Worm (Caenorhabditis elegans) whole organism, L3 larva: ENCODE results near the gene pals-32.

Experiments
- ZK546.5 ChIP-seq: sonication (generic microtip); optimal IDR thresholded peaks from 2 replicates; lab custom pipeline; 2017; ENCODE audit warnings: missing biosample characterization, missing genetic modification characterization
- ceh-16 ChIP-seq: sonication (generic microtip); optimal IDR thresholded peaks from 2 replicates; lab custom pipeline; 2017; ENCODE audit warnings: missing biosample characterization, missing genetic modification characterization
- ceh-28 ChIP-seq: fragments of 150-350 bp; optimal IDR thresholded peaks from 2 replicates; lab custom pipeline; 2014; ENCODE audit warnings: missing biosample characterization, missing genetic modification reagents, missing genetic modification characterization
- ceh-82 ChIP-seq: fragments of 150-350 bp; optimal IDR thresholded peaks from 2 replicates; lab custom pipeline; 2014; ENCODE audit warnings: missing biosample characterization, missing genetic modification characterization
- ceh-9 ChIP-seq: sonication (generic microtip); optimal IDR thresholded peaks from 2 replicates; lab custom pipeline; 2018; ENCODE audit warnings: missing biosample characterization, missing genetic modification characterization
- egl-27 ChIP-seq: sonication (generic microtip); optimal IDR thresholded peaks from 4 replicates; lab custom pipeline; 2017; ENCODE audit warnings: missing biosample characterization, missing genetic modification reagents, missing genetic modification characterization
- egl-5 ChIP-seq: fragments of 150-350 bp; optimal IDR thresholded peaks from 2 replicates; lab custom pipeline; 2017; ENCODE audit warnings: missing biosample characterization, missing genetic modification reagents, missing genetic modification characterization, inconsistent platforms
- elt-1 ChIP-seq: fragments of 150-350 bp; optimal IDR thresholded peaks from 2 replicates; lab custom pipeline; 2014; ENCODE audit warnings: missing biosample characterization, missing genetic modification characterization
- elt-2 ChIP-seq: sonication (generic microtip); optimal IDR thresholded peaks from 2 replicates; lab custom pipeline; 2016; ENCODE audit warnings: missing genetic modification reagents, mild to moderate bottlenecking, missing genetic modification characterization, missing compliant biosample characterization
- elt-3 ChIP-seq, 3 experiments: fragments of 150-350 bp in 1 of 3; sonication (generic microtip) in 2 of 3; optimal IDR thresholded peaks; 2 replicates in 2 of 3; 4 replicates in 1 of 3; lab custom pipeline; 2014 to 2017; ENCODE audit warnings: missing biosample characterization in 3 of 3, missing genetic modification characterization in 3 of 3
- eor-1 ChIP-seq, 2 experiments: fragments of 150-350 bp; optimal IDR thresholded peaks; 2 replicates each; lab custom pipeline; 2014 to 2018; ENCODE audit warnings: missing biosample characterization in 2 of 2, missing genetic modification characterization in 2 of 2
- fkh-10 ChIP-seq: sonication (generic microtip); optimal IDR thresholded peaks from 2 replicates; lab custom pipeline; 2017; ENCODE audit warnings: missing biosample characterization, missing genetic modification reagents, missing genetic modification characterization
- hmg-11 ChIP-seq: sonication (generic microtip); optimal IDR thresholded peaks from 2 replicates; lab custom pipeline; 2016; ENCODE audit warnings: missing genetic modification characterization, missing compliant biosample characterization
- jun-1 ChIP-seq: fragments of 150-350 bp; optimal IDR thresholded peaks from 2 replicates; lab custom pipeline; 2014; ENCODE audit warnings: missing biosample characterization, missing genetic modification reagents, missing genetic modification characterization
- lin-15B ChIP-seq: fragments of 150-350 bp; optimal IDR thresholded peaks from 2 replicates; lab custom pipeline; 2014; ENCODE audit warnings: missing biosample characterization, missing genetic modification characterization
- lin-39 ChIP-seq: fragments of 150-350 bp; optimal IDR thresholded peaks from 2 replicates; lab custom pipeline; 2018; ENCODE audit warnings: missing biosample characterization, missing genetic modification reagents, missing genetic modification characterization
- mdl-1 ChIP-seq: fragments of 150-350 bp; optimal IDR thresholded peaks from 2 replicates; lab custom pipeline; 2014; ENCODE audit warnings: missing biosample characterization, missing genetic modification characterization
- nhr-11 ChIP-seq: fragments of 150-350 bp; optimal IDR thresholded peaks from 2 replicates; lab custom pipeline; 2014; ENCODE audit warnings: missing biosample characterization, missing genetic modification characterization
- nhr-12 ChIP-seq: fragments of 150-350 bp; optimal IDR thresholded peaks from 2 replicates; lab custom pipeline; 2014; ENCODE audit warnings: missing biosample characterization, missing genetic modification characterization
- nhr-23 ChIP-seq: fragments of 150-350 bp; optimal IDR thresholded peaks from 2 replicates; lab custom pipeline; 2014; ENCODE audit warnings: missing biosample characterization, missing genetic modification reagents, missing genetic modification characterization
- nhr-237 ChIP-seq: fragments of 150-350 bp; optimal IDR thresholded peaks from 2 replicates; lab custom pipeline; 2014; ENCODE audit warnings: missing biosample characterization, missing genetic modification characterization
- nhr-25 ChIP-seq: sonication (generic microtip); optimal IDR thresholded peaks from 2 replicates; lab custom pipeline; 2017; ENCODE audit warnings: missing biosample characterization, missing genetic modification characterization
- nhr-28 ChIP-seq: fragments of 150-350 bp; optimal IDR thresholded peaks from 2 replicates; lab custom pipeline; 2014; ENCODE audit warnings: missing biosample characterization, missing genetic modification characterization
- nhr-67 ChIP-seq: fragments of 150-350 bp; optimal IDR thresholded peaks from 2 replicates; lab custom pipeline; 2014; ENCODE audit warnings: missing biosample characterization, missing genetic modification characterization
- nhr-77 ChIP-seq: fragments of 150-350 bp; optimal IDR thresholded peaks from 2 replicates; lab custom pipeline; 2014; ENCODE audit warnings: missing biosample characterization, missing genetic modification characterization
- pha-4 ChIP-seq: fragments of 150-350 bp; optimal IDR thresholded peaks from 2 replicates; lab custom pipeline; 2014; ENCODE audit warnings: missing biosample characterization, missing genetic modification reagents, missing genetic modification characterization
- pqm-1 ChIP-seq: fragments of 150-350 bp; optimal IDR thresholded peaks from 2 replicates; lab custom pipeline; 2017; ENCODE audit warnings: missing biosample characterization, missing genetic modification characterization, inconsistent platforms
- sea-2 ChIP-seq: fragments of 150-350 bp; sonication (generic microtip); optimal IDR thresholded peaks from 4 replicates; lab custom pipeline; 2014; ENCODE audit warnings: missing biosample characterization, missing genetic modification reagents, missing genetic modification characterization
- skn-1 ChIP-seq: fragments of 150-350 bp; optimal IDR thresholded peaks from 2 replicates; lab custom pipeline; 2014; ENCODE audit warnings: missing biosample characterization, missing genetic modification characterization
- snpc-4 ChIP-seq: fragments of 150-350 bp; optimal IDR thresholded peaks from 2 replicates; lab custom pipeline; 2014; ENCODE audit warnings: missing biosample characterization, missing genetic modification characterization
- unc-39 ChIP-seq: sonication (generic microtip); optimal IDR thresholded peaks from 4 replicates; lab custom pipeline; 2017; ENCODE audit warnings: missing biosample characterization, missing genetic modification characterization
- unc-62 ChIP-seq: fragments of 150-350 bp; sonication (generic microtip); optimal IDR thresholded peaks from 4 replicates; lab custom pipeline; 2014; ENCODE audit warnings: missing biosample characterization, missing genetic modification reagents, missing genetic modification characterization
- ztf-4 ChIP-seq: fragments of 150-350 bp; optimal IDR thresholded peaks from 2 replicates; lab custom pipeline; 2014; ENCODE audit warnings: missing biosample characterization, missing genetic modification characterization

Gene pals-32

DNA sequence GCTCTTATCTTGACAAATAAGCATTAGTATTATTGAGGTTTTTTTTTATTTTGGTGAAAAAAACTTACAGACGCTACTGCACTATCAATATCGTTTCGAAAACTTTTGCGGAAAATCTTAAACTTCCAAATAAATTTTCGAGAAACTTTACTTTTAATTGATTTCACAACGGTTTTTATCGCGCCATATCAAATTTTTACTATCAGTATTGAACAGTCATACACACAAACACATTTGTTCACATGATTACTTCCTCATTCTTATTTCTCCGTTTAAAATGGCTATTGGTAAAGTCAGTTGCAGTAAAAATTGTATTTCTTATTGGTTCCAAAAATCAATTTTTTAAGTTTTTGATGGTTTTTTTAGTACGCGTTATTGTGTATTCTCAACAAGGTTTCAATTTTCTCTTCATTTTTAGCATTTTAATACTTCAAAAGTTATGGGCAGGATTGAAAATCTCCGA lies at the start of gene pals-32:
TSS of gene pals-32 (plus strand) at position 413 of the 463 bp plus-strand sequence.
- TF ChIP-seq nhr-12 (no peak), elt-2 (peak; percentile 51)

ce11 chrV:2848290-2848937 lies 48.0 kb upstream of the pals-32 start, which contains the start of gene srj-49:
Gene srj-49, minus strand, starts transcription at chrV:2848340.
- peak; percentile 84 for TF ChIP-seq pqm-1 (tag; lab: Kevin White, UChicago)
- TF ChIP-seq elt-2 = peak; percentile 90
- TF ChIP-seq nhr-25 (tag; lab: Kevin White, UChicago) = no peak
- TF ChIP-seq eor-1 (tag; optimal IDR thresholded peaks at IDR 0.05; lab: Kevin White, UChicago) = no peak
- TF ChIP-seq nhr-23 (tag; lab: Kevin White, UChicago) = no peak
- no peak for TF ChIP-seq ceh-16 (tag; lab: Kevin White, UChicago)
- no peak for TF ChIP-seq lin-39
- TF ChIP-seq mdl-1 (tag; lab: Kevin White, UChicago) = no peak

DNA sequence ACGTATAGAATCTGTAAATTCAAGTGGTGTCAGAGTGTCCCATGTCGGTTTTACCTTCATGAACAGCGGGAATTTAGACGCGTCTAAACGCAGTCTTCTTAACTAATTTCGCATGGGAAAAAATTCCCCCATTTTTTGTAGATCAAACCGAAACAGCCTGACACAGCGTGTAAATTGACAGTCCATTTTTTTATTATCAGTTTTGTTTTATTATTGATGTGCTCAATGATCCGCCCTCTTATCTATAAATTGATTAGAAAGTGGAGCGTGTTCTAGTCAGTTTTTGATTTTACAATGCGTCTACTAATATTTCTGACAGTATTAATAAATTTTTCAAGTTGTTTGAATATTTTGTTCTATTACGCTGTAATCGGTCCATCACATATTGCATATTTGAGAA lies 47.3 kb upstream of the pals-32 start, which contains the start of gene ugt-53:
TSS of gene ugt-53 (plus strand) at position 273 of the 400 bp plus-strand sequence.
- TF ChIP-seq pqm-1 (tag; lab: Kevin White, UChicago) = peak; percentile 72
- no peak for TF ChIP-seq nhr-28
- no peak for TF ChIP-seq ZK546.5 (tag; lab: Kevin White, UChicago)
- TF ChIP-seq elt-2 = peak; percentile 82

- TF ChIP-seq egl-27 (no peak), ceh-28 (tag; lab: Kevin White, UChicago) (no peak), elt-3 (tag; optimal IDR thresholded peaks at IDR 0.05; lab: Kevin White, UChicago) (no peak), unc-62 (GFP tag; lab: Kevin White, UChicago) (no peak), mdl-1 (tag; lab: Kevin White, UChicago) (no peak), nhr-237 (no peak), egl-5 (tag; lab: Kevin White, UChicago) (no peak), fkh-10 (no peak), nhr-23 (tag; lab: Kevin White, UChicago) (no peak), ceh-9 (tag; lab: Kevin White, UChicago) (no peak), nhr-28 (no peak), nhr-77 (no peak), snpc-4 (tag; lab: Kevin White, UChicago) (no peak), ceh-82 (no peak), ZK546.5 (tag; lab: Kevin White, UChicago) (no peak), hmg-11 (no peak), pqm-1 (tag; lab: Kevin White, UChicago) (no peak), sea-2 (GFP tag; lab: Kevin White, UChicago) (no peak)
Observed at ce11 chrV:2855473-2855872, 40.9 kb upstream of the pals-32 start, which contains the start of gene srj-57. Gene srj-57, minus strand, starts transcription at chrV:2855573.

- no peak for TF ChIP-seq elt-1 (tag; lab: Kevin White, UChicago)
- no peak for TF ChIP-seq eor-1 (tag; optimal IDR thresholded peaks at IDR 0.05; lab: Kevin White, UChicago)
- TF ChIP-seq snpc-4 (tag; lab: Kevin White, UChicago) = no peak
- TF ChIP-seq egl-27 = no peak
- no peak for TF ChIP-seq ZK546.5 (tag; lab: Kevin White, UChicago)
- TF ChIP-seq pqm-1 (tag; lab: Kevin White, UChicago) = no peak
- no peak for TF ChIP-seq nhr-11 (tag; lab: Kevin White, UChicago)
- no peak for TF ChIP-seq lin-15B (tag; lab: Kevin White, UChicago)
- no peak for TF ChIP-seq unc-39 (tag; lab: Kevin White, UChicago)
- TF ChIP-seq, all 47 proteins: peak for 0
Observed at ce11 chrV:2857842-2858241, 38.6 kb upstream of the pals-32 start, which contains the start of gene srj-55. Gene srj-55, minus strand, starts transcription at chrV:2857942.

DNA sequence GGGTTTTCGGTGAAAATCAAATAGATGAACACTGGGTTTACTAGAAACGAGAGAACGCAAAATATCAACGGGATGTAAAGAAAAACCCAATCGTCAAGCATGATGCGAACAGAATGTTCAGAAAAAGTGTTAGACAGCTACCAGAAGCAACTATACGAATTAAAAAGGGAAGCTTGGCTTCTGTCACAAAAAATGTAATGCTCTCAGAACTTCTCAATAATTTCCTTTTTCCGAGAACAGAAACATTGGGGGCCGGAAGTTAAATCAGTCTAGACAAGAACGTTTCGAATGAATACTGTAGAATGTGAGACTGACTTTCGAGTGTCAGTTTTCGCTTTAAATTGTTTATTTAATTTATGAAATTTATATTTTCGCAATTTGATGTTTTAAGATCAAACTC lies 36.7 kb upstream of the pals-32 start, which contains the start of gene srj-54:
TSS of gene srj-54 (minus strand) at position 101 of the 400 bp plus-strand sequence.
- TF ChIP-seq fkh-10 (no peak), ztf-4 (no peak), pqm-1 (tag; lab: Kevin White, UChicago) (no peak), ceh-28 (tag; lab: Kevin White, UChicago) (no peak), elt-3 (tag; optimal IDR thresholded peaks at IDR 0.05; lab: Kevin White, UChicago) (no peak), pha-4 (no peak), lin-15B (tag; lab: Kevin White, UChicago) (no peak), nhr-67 (tag; lab: Kevin White, UChicago) (no peak), skn-1 (tag; lab: Kevin White, UChicago) (no peak), jun-1 (tag; lab: Kevin White, UChicago) (no peak)
